Fruit fly (Drosophila melanogaster): ENCODE measurements around the gene Smg6.

DNA sequence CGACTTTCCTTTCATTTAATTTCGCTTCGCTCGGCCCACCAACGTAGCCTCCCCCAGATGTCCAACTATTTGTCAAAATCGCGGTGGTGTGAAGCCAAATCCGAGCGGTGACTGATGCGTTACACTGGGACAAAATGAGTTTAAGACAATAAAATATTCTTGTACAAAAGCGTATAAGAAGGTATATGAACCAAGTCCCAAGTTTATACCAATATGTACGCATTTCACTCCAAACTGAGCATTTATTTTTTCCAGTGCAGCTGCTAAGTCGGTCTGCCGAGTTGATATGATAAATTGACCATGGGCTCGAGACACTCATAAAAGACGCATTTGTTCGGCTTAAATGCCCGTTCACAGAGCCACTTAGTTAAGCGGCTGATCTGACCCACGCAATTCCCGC, 28.5 kb downstream of the Smg6 start:
- TF ChIP-seq CG12768 (GFP tag; optimal IDR thresholded peaks at IDR 0.05) (no peak), CG7101 (tag; optimal IDR thresholded peaks at IDR 0.05) (no peak), Clk (GFP tag; optimal IDR thresholded peaks at IDR 0.05) (no peak), cic (GFP tag; optimal IDR thresholded peaks at IDR 0.05) (no peak), CG5204 (GFP tag; optimal IDR thresholded peaks at IDR 0.05) (no peak), kay (GFP tag; ENCODE audit: borderline replicate concordance) (no peak), CG7045 (GFP tag; optimal IDR thresholded peaks at IDR 0.05) (no peak), Hr96 (GFP tag; optimal IDR thresholded peaks at IDR 0.05) (no peak), Mnt (GFP tag; optimal IDR thresholded peaks at IDR 0.05) (no peak)

Measured in whole organism, adult.